Worm (Caenorhabditis elegans) whole organism, L1 larva: ENCODE measurements around the gene rps-2.

Experiments
- C16A3.4 ChIP-seq: fragments of 150-350 bp; optimal IDR thresholded peaks from 2 replicates; lab custom pipeline; 2014; ENCODE audit warnings: missing biosample characterization, missing genetic modification characterization
- C34B4.2 ChIP-seq: sonication (generic microtip); optimal IDR thresholded peaks from 2 replicates; lab custom pipeline; 2017; ENCODE audit warnings: mild to moderate bottlenecking, missing genetic modification characterization, missing compliant biosample characterization
- F16B12.6 ChIP-seq: fragments of 150-350 bp; optimal IDR thresholded peaks from 2 replicates; lab custom pipeline; 2014; ENCODE audit warnings: missing biosample characterization, missing genetic modification characterization
- Y116A8C.19 ChIP-seq: sonication (generic microtip); optimal IDR thresholded peaks from 2 replicates; lab custom pipeline; 2016; ENCODE audit warnings: missing compliant biosample characterization, missing genetic modification characterization, borderline replicate concordance
- aha-1 ChIP-seq: fragments of 150-350 bp; optimal IDR thresholded peaks from 2 replicates; lab custom pipeline; 2014; ENCODE audit warnings: missing biosample characterization, missing genetic modification characterization
- alr-1 ChIP-seq: fragments of 200-800 bp; sonication (Bioruptor generic); optimal IDR thresholded peaks from 2 replicates; lab custom pipeline; 2018; ENCODE audit warnings: borderline replicate concordance, mild to moderate bottlenecking, missing genetic modification characterization, missing compliant biosample characterization
- aly-2 ChIP-seq: fragments of 150-350 bp; optimal IDR thresholded peaks from 2 replicates; lab custom pipeline; 2014; ENCODE audit warnings: missing biosample characterization, missing genetic modification characterization
- ceh-63 ChIP-seq: fragments of 200-800 bp; sonication (Bioruptor generic); optimal IDR thresholded peaks from 2 replicates; lab custom pipeline; 2018; ENCODE audit warnings: mild to moderate bottlenecking, missing genetic modification characterization, missing compliant biosample characterization
- ceh-8 ChIP-seq: fragments of 200-800 bp; sonication (Bioruptor generic); optimal IDR thresholded peaks from 2 replicates; lab custom pipeline; 2018; ENCODE audit warnings: mild to moderate bottlenecking, missing genetic modification characterization, moderate library complexity, missing compliant biosample characterization
- ceh-82 ChIP-seq, 3 experiments: fragments of 150-350 bp in 1 of 3; sonication (generic microtip) in 2 of 3; optimal IDR thresholded peaks; 2 replicates each; lab custom pipeline; 2014 to 2017; ENCODE audit warnings: missing biosample characterization in 3 of 3, missing genetic modification characterization in 3 of 3
- ceh-90 ChIP-seq: sonication (generic microtip); optimal IDR thresholded peaks from 2 replicates; lab custom pipeline; 2016; ENCODE audit warnings: missing genetic modification characterization, missing compliant biosample characterization
- ces-1 ChIP-seq: fragments of 150-350 bp; optimal IDR thresholded peaks from 2 replicates; lab custom pipeline; 2014; ENCODE audit warnings: missing biosample characterization, missing genetic modification reagents, missing genetic modification characterization
- dpl-1 ChIP-seq, 3 experiments: fragments of 150-350 bp in 2 of 3; sonication (generic microtip) in 1 of 3; optimal IDR thresholded peaks; 2 replicates each; lab custom pipeline; 2014 to 2017; ENCODE audit warnings: missing biosample characterization in 3 of 3, missing genetic modification characterization in 3 of 3, missing genetic modification reagents in 3 of 3
- egl-13 ChIP-seq: sonication (generic microtip); optimal IDR thresholded peaks from 2 replicates; lab custom pipeline; 2016; ENCODE audit warnings: missing genotype, missing genetic modification reagents, missing genetic modification characterization, missing compliant biosample characterization
- egl-27 ChIP-seq, 2 experiments: fragments of 150-350 bp in 1 of 2; sonication (generic microtip); optimal IDR thresholded peaks; 3 replicates each; lab custom pipeline; 2017 to 2018; ENCODE audit warnings: missing biosample characterization in 2 of 2, missing genetic modification characterization in 2 of 2, missing genetic modification reagents in 2 of 2
- elt-2 ChIP-seq: sonication (generic microtip); optimal IDR thresholded peaks from 2 replicates; lab custom pipeline; 2016; ENCODE audit warnings: missing genetic modification characterization, mild to moderate bottlenecking, inconsistent platforms, missing compliant biosample characterization, missing genetic modification reagents
- fos-1 ChIP-seq: fragments of 150-350 bp; optimal IDR thresholded peaks from 2 replicates; lab custom pipeline; 2014; ENCODE audit warnings: missing biosample characterization, missing genetic modification characterization
- grh-1 ChIP-seq: fragments of 200-800 bp; sonication (Bioruptor generic); IDR thresholded peaks from 2 replicates; pipeline ENCODE4 v1.3.6; 2022; ENCODE audit warnings: missing genetic modification reagents, missing genetic modification characterization, missing compliant biosample characterization
- hlh-4 ChIP-seq: sonication (generic microtip); optimal IDR thresholded peaks from 2 replicates; lab custom pipeline; 2016; ENCODE audit warnings: mild to moderate bottlenecking, missing genetic modification characterization, missing compliant biosample characterization
- hpl-2 ChIP-seq: fragments of 150-350 bp; optimal IDR thresholded peaks from 2 replicates; lab custom pipeline; 2014; ENCODE audit warnings: missing biosample characterization, missing genetic modification reagents, missing genetic modification characterization
- irx-1 ChIP-seq: sonication (generic microtip); optimal IDR thresholded peaks from 2 replicates; lab custom pipeline; 2016; ENCODE audit warnings: missing genetic modification characterization, missing compliant biosample characterization
- isw-1 ChIP-seq: fragments of 200-800 bp; sonication (Bioruptor generic); IDR thresholded peaks from 2 replicates; pipeline ENCODE4 v1.3.6; 2022; ENCODE audit warnings: missing genetic modification characterization, missing compliant biosample characterization
- jun-1 ChIP-seq: fragments of 150-350 bp; optimal IDR thresholded peaks from 2 replicates; lab custom pipeline; 2014; ENCODE audit warnings: missing biosample characterization, missing genetic modification reagents, missing genetic modification characterization
- lin-13 ChIP-seq: fragments of 150-350 bp; optimal IDR thresholded peaks from 2 replicates; lab custom pipeline; 2014; ENCODE audit warnings: missing biosample characterization, missing genetic modification reagents, missing genetic modification characterization
- lin-35 ChIP-seq, 2 experiments: fragments of 150-350 bp; optimal IDR thresholded peaks; 2 replicates each; lab custom pipeline; 2014; ENCODE audit warnings: missing biosample characterization in 2 of 2, missing genetic modification characterization in 2 of 2, missing genetic modification reagents in 2 of 2
- lsy-2 ChIP-seq, 2 experiments: fragments of 150-350 bp; optimal IDR thresholded peaks; 2 replicates each; lab custom pipeline; 2014; ENCODE audit warnings: missing biosample characterization in 2 of 2, missing genetic modification characterization in 2 of 2
- mdl-1 ChIP-seq, 2 experiments: fragments of 150-350 bp; optimal IDR thresholded peaks; 2 replicates each; lab custom pipeline; 2014 to 2017; ENCODE audit warnings: missing biosample characterization in 2 of 2, missing genetic modification characterization in 2 of 2, inconsistent platforms in 1 of 2
- mep-1 ChIP-seq: fragments of 150-350 bp; optimal IDR thresholded peaks from 2 replicates; lab custom pipeline; 2014; ENCODE audit warnings: missing biosample characterization, missing genetic modification characterization
- nhr-11 ChIP-seq: fragments of 150-350 bp; optimal IDR thresholded peaks from 2 replicates; lab custom pipeline; 2014; ENCODE audit warnings: missing biosample characterization, missing genetic modification characterization
- nhr-12 ChIP-seq: sonication (generic microtip); optimal IDR thresholded peaks from 2 replicates; lab custom pipeline; 2017; ENCODE audit warnings: missing biosample characterization, missing genetic modification characterization
- nhr-20 ChIP-seq: sonication (generic microtip); optimal IDR thresholded peaks from 2 replicates; lab custom pipeline; 2016; ENCODE audit warnings: mild to moderate bottlenecking, missing genetic modification characterization, missing compliant biosample characterization
- nhr-237 ChIP-seq: fragments of 150-350 bp; optimal IDR thresholded peaks from 2 replicates; lab custom pipeline; 2014; ENCODE audit warnings: missing biosample characterization, missing genetic modification characterization
- nhr-28 ChIP-seq: fragments of 150-350 bp; optimal IDR thresholded peaks from 2 replicates; lab custom pipeline; 2014; ENCODE audit warnings: missing biosample characterization, missing genetic modification characterization
- nhr-47 ChIP-seq: sonication (generic microtip); optimal IDR thresholded peaks from 2 replicates; lab custom pipeline; 2016; ENCODE audit warnings: mild to moderate bottlenecking, missing genetic modification characterization, moderate library complexity, missing compliant biosample characterization
- nhr-71 ChIP-seq: sonication (generic microtip); optimal IDR thresholded peaks from 2 replicates; lab custom pipeline; 2016; ENCODE audit warnings: mild to moderate bottlenecking, missing genetic modification characterization, moderate library complexity, missing compliant biosample characterization
- nhr-76 ChIP-seq: sonication (generic microtip); optimal IDR thresholded peaks from 2 replicates; lab custom pipeline; 2017; ENCODE audit warnings: missing biosample characterization, missing genetic modification characterization
- nhr-77 ChIP-seq: fragments of 150-350 bp; optimal IDR thresholded peaks from 2 replicates; lab custom pipeline; 2014; ENCODE audit warnings: missing biosample characterization, missing genetic modification characterization
- nhr-84 ChIP-seq: sonication (generic microtip); optimal IDR thresholded peaks from 2 replicates; lab custom pipeline; 2017; ENCODE audit warnings: missing biosample characterization, missing genetic modification characterization
- pax-3 ChIP-seq: fragments of 200-800 bp; sonication (Bioruptor generic); optimal IDR thresholded peaks from 2 replicates; lab custom pipeline; 2018; ENCODE audit warnings: mild to moderate bottlenecking, missing genetic modification characterization, moderate library complexity, missing compliant biosample characterization
- snpc-4 ChIP-seq: fragments of 150-350 bp; optimal IDR thresholded peaks from 2 replicates; lab custom pipeline; 2014; ENCODE audit warnings: missing biosample characterization, missing genetic modification characterization
- sox-4 ChIP-seq: sonication (generic microtip); optimal IDR thresholded peaks from 2 replicates; lab custom pipeline; 2016; ENCODE audit warnings: missing genetic modification characterization, missing compliant biosample characterization
- sup-37 ChIP-seq: fragments of 200-800 bp; sonication (Bioruptor generic); optimal IDR thresholded peaks from 2 replicates; lab custom pipeline; 2018; ENCODE audit warnings: mild to moderate bottlenecking, missing genetic modification characterization, missing compliant biosample characterization
- tbx-2 ChIP-seq: sonication (generic microtip); optimal IDR thresholded peaks from 2 replicates; lab custom pipeline; 2016; ENCODE audit warnings: missing genetic modification characterization, missing compliant biosample characterization
- tlp-1 ChIP-seq: fragments of 150-350 bp; optimal IDR thresholded peaks from 2 replicates; lab custom pipeline; 2014; ENCODE audit warnings: missing biosample characterization, missing genetic modification characterization
- unc-130 ChIP-seq: fragments of 150-350 bp; optimal IDR thresholded peaks from 2 replicates; lab custom pipeline; 2017; ENCODE audit warnings: missing biosample characterization, missing genetic modification characterization, inconsistent platforms
- unc-30 ChIP-seq: sonication (generic microtip); optimal IDR thresholded peaks from 2 replicates; lab custom pipeline; 2017; ENCODE audit warnings: missing biosample characterization, missing genetic modification characterization
- unc-86 ChIP-seq: sonication (generic microtip); optimal IDR thresholded peaks from 2 replicates; lab custom pipeline; 2016; ENCODE audit warnings: missing genetic modification characterization, missing compliant biosample characterization
- xbp-1 ChIP-seq: sonication (generic microtip); optimal IDR thresholded peaks from 2 replicates; lab custom pipeline; 2016; ENCODE audit warnings: missing genetic modification characterization, missing compliant biosample characterization
- ztf-11 ChIP-seq, 2 experiments: sonication (generic microtip); optimal IDR thresholded peaks; 2 replicates each; lab custom pipeline; 2016 to 2017; ENCODE audit warnings: missing genetic modification characterization in 2 of 2, missing biosample characterization in 1 of 2, missing compliant biosample characterization in 1 of 2

The rps-2 gene

DNA sequence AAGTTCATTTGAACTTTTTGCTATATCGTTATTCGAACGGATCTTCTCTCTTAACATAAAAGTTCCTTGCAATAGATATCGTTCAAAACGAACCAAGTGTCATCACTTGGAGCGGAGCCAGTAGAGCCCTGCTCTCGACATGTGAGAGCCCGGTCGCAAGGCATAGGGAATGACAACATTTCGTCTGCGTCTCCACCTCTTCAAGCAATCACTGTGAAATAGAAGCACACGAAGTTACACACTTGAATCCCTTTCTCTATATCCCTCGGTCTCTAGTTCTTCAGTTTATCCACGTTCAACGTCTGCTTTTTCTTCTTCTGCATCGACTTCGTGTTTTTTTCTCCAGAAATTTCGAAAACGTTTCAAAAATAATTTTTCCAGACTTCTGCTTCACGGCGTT, 22.8 kb downstream of the rps-2 start, which contains the start of gene C49H3.6 (continued):
- TF ChIP-seq pax-3 (tag; lab: Kevin White, UChicago) (no peak), nhr-71 (tag; lab: Kevin White, UChicago) (peak; percentile 55), grh-1 (GFP tag; lab: Robert Waterston, UW) (no peak), mdl-1 (tag; optimal IDR thresholded peaks at IDR 0.05; lab: Kevin White, UChicago) (peak in 1 of 2 experiments; percentile 21), unc-130 (tag; lab: Kevin White, UChicago) (no peak), ceh-8 (GFP tag; lab: Kevin White, UChicago) (no peak)

DNA sequence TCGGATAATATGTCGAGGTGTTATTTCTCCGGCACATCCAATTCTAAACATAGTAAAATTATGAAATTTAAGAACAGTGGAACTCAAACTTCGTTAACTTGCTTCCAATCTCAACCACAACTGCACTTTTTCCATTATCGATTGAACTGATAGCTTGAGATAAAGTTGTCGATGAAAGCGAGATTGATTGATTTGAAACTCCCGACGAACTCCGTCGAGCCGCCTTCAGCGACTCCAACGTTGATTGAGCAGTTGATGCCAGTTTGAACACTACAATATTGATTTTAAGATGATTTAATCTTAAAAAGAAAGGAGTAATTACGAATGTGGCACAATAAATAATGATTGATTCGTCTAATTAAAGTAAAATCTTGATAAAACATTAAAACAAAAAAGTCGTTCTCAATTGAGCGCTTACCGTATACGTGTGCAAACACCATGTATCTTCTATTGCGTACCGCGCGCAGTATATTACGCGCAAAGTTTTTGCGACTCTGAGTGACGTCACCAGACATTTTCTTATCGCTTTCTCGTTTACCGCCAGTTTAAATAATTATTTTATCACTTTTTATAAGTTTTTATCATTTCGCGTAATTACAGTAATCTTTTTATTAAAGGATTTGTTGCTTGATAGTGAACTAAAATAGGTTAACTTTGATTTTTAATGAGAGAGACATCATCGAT, 23.8 kb downstream of the rps-2 start, which contains the start of gene arp-11:
TSS of gene arp-11 (minus strand) at position 51 of the 684 bp plus-strand sequence.
- TF ChIP-seq mep-1 (peak; percentile 85), hlh-4 (tag; lab: Kevin White, UChicago) (no peak), ces-1 (GFP tag; lab: Kevin White, UChicago) (no peak), F16B12.6 (peak; percentile 94), fos-1 (tag; lab: Kevin White, UChicago) (peak; percentile 21), nhr-76 (tag; lab: Kevin White, UChicago) (no peak), unc-86 (tag; lab: Kevin White, UChicago) (peak; percentile 46), alr-1 (tag; lab: Kevin White, UChicago) (no peak), ztf-11 (tag; optimal IDR thresholded peaks at IDR 0.05; lab: Kevin White, UChicago) (no peak), isw-1 (GFP tag; lab: Robert Waterston, UW) (peak; percentile 36), egl-27 (tag; optimal IDR thresholded peaks at IDR 0.05; lab: Kevin White, UChicago) (no peak), lin-35 (GFP tag; optimal IDR thresholded peaks at IDR 0.05; lab: Kevin White, UChicago) (peak; percentile 81 to 88), nhr-12 (tag; lab: Kevin White, UChicago) (no peak), nhr-47 (tag; lab: Kevin White, UChicago) (peak; percentile 74), ceh-82 (tag; optimal IDR thresholded peaks at IDR 0.05; lab: Kevin White, UChicago) (peak; percentile 4 to 68 (median 17)), xbp-1 (tag; lab: Kevin White, UChicago) (peak; percentile 77), snpc-4 (peak; percentile 47), nhr-84 (tag; lab: Kevin White, UChicago) (no peak), sup-37 (GFP tag; lab: Kevin White, UChicago) (no peak), irx-1 (no peak), nhr-28 (tag; lab: Kevin White, UChicago) (no peak), elt-2 (tag; lab: Kevin White, UChicago) (peak; percentile 94), jun-1 (tag; lab: Kevin White, UChicago) (peak; percentile 44), egl-13 (peak; percentile 61), dpl-1 (GFP tag; optimal IDR thresholded peaks at IDR 0.05; lab: Kevin White, UChicago) (peak; percentile 72 to 78 (median 76)), nhr-11 (tag; lab: Kevin White, UChicago) (no peak), ceh-8 (GFP tag; lab: Kevin White, UChicago) (no peak), sox-4 (tag; lab: Kevin White, UChicago) (no peak), tlp-1 (no peak), ceh-90 (no peak), hpl-2 (GFP tag; lab: Kevin White, UChicago) (no peak), pax-3 (tag; lab: Kevin White, UChicago) (no peak), nhr-77 (tag; lab: Kevin White, UChicago) (peak; percentile 40), lin-13 (GFP tag; lab: Kevin White, UChicago) (peak; percentile 42), aly-2 (tag; lab: Kevin White, UChicago) (no peak), ceh-63 (no peak), aha-1 (tag; lab: Kevin White, UChicago) (no peak), unc-30 (tag; lab: Kevin White, UChicago) (no peak), tbx-2 (peak; percentile 64), lsy-2 (tag; optimal IDR thresholded peaks at IDR 0.05; lab: Kevin White, UChicago) (peak; percentile 97 to 99), grh-1 (GFP tag; lab: Robert Waterston, UW) (no peak), C16A3.4 (peak; percentile 89), unc-130 (tag; lab: Kevin White, UChicago) (peak; percentile 77), C34B4.2 (tag; lab: Kevin White, UChicago) (no peak), nhr-20 (tag; lab: Kevin White, UChicago) (peak; percentile 79), Y116A8C.19 (no peak), nhr-237 (tag; lab: Kevin White, UChicago) (no peak)
